Worm (Caenorhabditis elegans) whole organism, L4/young adult: Measurements from ENCODE around the gene irld-33.

ENCODE experiments used
- W03F9.2 ChIP-seq: fragments of 150-350 bp; optimal IDR thresholded peaks from 2 replicates; lab custom pipeline; 2014; ENCODE audit warnings: missing biosample characterization, missing genetic modification characterization
- him-1 ChIP-seq: sonication (generic microtip); optimal IDR thresholded peaks from 2 replicates; lab custom pipeline; 2016; ENCODE audit warnings: missing genotype, missing genetic modification reagents, missing genetic modification characterization, missing compliant biosample characterization

DNA sequence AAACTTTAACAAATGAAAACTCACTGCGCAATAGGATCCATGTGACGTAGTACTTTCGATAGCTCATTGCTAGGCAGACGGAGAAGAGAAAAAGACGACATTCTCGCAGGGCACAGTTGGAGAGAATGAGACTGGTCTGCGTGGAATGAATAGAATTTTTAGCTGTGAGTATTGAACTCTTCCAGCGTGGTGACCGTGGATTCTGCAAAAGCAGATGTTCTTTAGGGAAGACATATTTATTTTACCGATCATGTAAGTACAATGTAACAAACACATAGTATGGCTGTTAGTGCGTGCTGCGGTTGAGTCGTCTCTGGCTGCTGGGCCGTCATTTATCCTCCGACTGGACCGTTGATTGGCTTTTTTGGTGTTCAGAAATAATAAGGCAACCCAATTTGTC lies 14.1 kb downstream of the irld-33 start, which contains the start of gene F36H5.9:
- TF ChIP-seq W03F9.2, result no peak
- TF ChIP-seq him-1 (tag; lab: Kevin White, UChicago), result no peak
